Fruit fly (Drosophila melanogaster) whole organism, embryonic: ENCODE results near the gene CG33124.

Experiments
- Ada2b ChIP-seq: fragments of 200-800 bp; sonication (Bioruptor generic); IDR thresholded peaks from 2 replicates; pipeline ENCODE4 v1.3.6; 2022; ENCODE audit warnings: missing biosample characterization, missing genetic modification characterization
- CG14014 ChIP-seq: fragments of 200-800 bp; sonication (Bioruptor generic); IDR thresholded peaks from 2 replicates; pipeline ENCODE4 v1.3.6; 2022; ENCODE audit warnings: missing biosample characterization, missing genetic modification characterization
- Hr3 ChIP-seq: fragments of 200-800 bp; sonication (Bioruptor generic); optimal IDR thresholded peaks from 3 replicates; lab custom pipeline; 2016; ENCODE audit warnings: missing biosample characterization, missing genetic modification characterization
- Vsx1 ChIP-seq: fragments of 200-800 bp; sonication (Bioruptor generic); optimal IDR thresholded peaks from 2 replicates; lab custom pipeline; 2017; ENCODE audit warnings: missing biosample characterization, mild to moderate bottlenecking, missing genetic modification characterization, missing genetic modification reagents
- ranshi ChIP-seq: fragments of 200-800 bp; sonication (Bioruptor generic); IDR thresholded peaks from 2 replicates; pipeline ENCODE4 v1.3.6; 2022; ENCODE audit warnings: missing biosample characterization, missing genetic modification characterization

DNA sequence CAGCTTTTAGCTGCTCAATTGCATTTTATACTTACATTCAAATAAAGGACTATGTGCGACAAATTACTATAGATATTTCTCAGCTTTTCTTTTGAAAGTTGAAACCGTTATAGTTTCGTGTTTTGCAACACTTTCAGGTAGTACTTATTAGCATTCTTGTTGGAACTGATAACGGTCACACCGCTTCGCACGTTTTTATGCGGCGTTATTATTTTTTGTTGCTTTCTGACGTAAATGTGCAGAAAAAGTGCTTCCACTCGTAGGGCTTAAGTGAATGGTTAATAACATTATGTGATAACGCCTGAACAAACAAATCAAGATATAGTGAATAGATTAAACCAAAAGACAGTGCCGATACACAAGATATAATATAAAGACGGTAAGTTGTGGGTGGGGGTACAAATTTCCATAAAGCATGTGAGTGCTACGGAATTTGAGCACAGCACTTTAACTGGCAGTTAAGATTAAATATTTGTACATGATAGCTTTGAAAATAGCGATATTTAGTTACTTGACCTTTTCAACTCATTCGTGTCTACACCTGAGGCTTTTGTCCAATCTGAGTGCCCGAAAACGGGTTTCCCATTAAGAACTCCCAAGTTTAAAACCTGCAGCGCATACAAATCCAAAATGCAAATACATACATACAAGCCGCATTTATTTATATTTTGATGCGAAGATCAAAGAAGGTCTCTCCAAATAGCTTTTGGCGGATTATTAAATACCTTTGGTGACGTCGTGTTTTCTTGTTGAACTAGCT lies 11.9 kb upstream of the CG33124 start, which contains the start of gene papi:
- no peak for TF ChIP-seq Ada2b (GFP tag; lab: Robert Waterston, UW)
- TF ChIP-seq Vsx1 (GFP tag; lab: Kevin White, UChicago): no peak
- TF ChIP-seq CG14014 (GFP tag; lab: Robert Waterston, UW): no peak
- no peak for TF ChIP-seq Hr3 (GFP tag; lab: Kevin White, UChicago)
- no peak for TF ChIP-seq ranshi (GFP tag; lab: Robert Waterston, UW)
